Worm (Caenorhabditis elegans) whole organism, L4 larva: Measurements from ENCODE around the gene chat-1.

ENCODE experiments used
- F10B5.3 ChIP-seq: sonication (generic microtip); optimal IDR thresholded peaks from 2 replicates; lab custom pipeline; 2016; ENCODE audit warnings: mild to moderate bottlenecking, missing genetic modification characterization, missing compliant biosample characterization
- F26F4.8 ChIP-seq: fragments of 200-800 bp; sonication (Bioruptor generic); conservative IDR thresholded peaks from 2 replicates; pipeline ENCODE4 v1.3.6; 2022; ENCODE audit warnings: missing genetic modification characterization, missing compliant biosample characterization
- F37D6.2 ChIP-seq: sonication (generic microtip); optimal IDR thresholded peaks from 2 replicates; lab custom pipeline; 2016; ENCODE audit warnings: mild to moderate bottlenecking, missing genetic modification characterization, missing compliant biosample characterization
- R02D3.7 ChIP-seq: fragments of 150-350 bp; sonication (generic microtip); optimal IDR thresholded peaks from 3 replicates; lab custom pipeline; 2014; ENCODE audit warnings: missing biosample characterization, missing genetic modification characterization
- T26A8.4 ChIP-seq: fragments of 200-800 bp; sonication (Bioruptor generic); IDR thresholded peaks from 2 replicates; pipeline ENCODE4 v1.3.6; 2022; ENCODE audit warnings: missing genetic modification characterization, missing compliant biosample characterization
- Y105C5A.15 ChIP-seq: fragments of 200-800 bp; sonication (Bioruptor generic); IDR thresholded peaks from 2 replicates; pipeline ENCODE4 v1.3.6; 2022; ENCODE audit warnings: missing genetic modification characterization, missing compliant biosample characterization
- Y48G9A.11 ChIP-seq: fragments of 200-800 bp; sonication (Bioruptor generic); IDR thresholded peaks from 2 replicates; pipeline ENCODE4 v1.3.6; 2022; ENCODE audit warnings: missing genetic modification reagents, missing genetic modification characterization, missing compliant biosample characterization
- Y5F2A.4 ChIP-seq: fragments of 200-800 bp; sonication (Bioruptor generic); optimal IDR thresholded peaks from 2 replicates; lab custom pipeline; 2018; ENCODE audit warnings: mild to moderate bottlenecking, missing genetic modification characterization, missing compliant biosample characterization
- aha-1 ChIP-seq: fragments of 150-350 bp; peaks from one replicate; lab custom pipeline; 2014; ENCODE audit warnings: missing biosample characterization, missing genetic modification characterization
- ama-1 ChIP-seq: fragments of 150-350 bp; optimal IDR thresholded peaks from 2 replicates; lab custom pipeline; 2014; ENCODE audit warnings: inconsistent platforms, mixed read lengths
- arid-1 ChIP-seq: fragments of 200-800 bp; sonication (Bioruptor generic); conservative IDR thresholded peaks from 2 replicates; pipeline ENCODE4 v1.3.6; 2022; ENCODE audit warnings: missing genetic modification reagents, missing genetic modification characterization, missing compliant biosample characterization
- attf-4 ChIP-seq: sonication (generic microtip); optimal IDR thresholded peaks from 3 replicates; lab custom pipeline; 2017; ENCODE audit warnings: missing biosample characterization, missing genetic modification characterization
- ceh-20 ChIP-seq: fragments of 200-800 bp; sonication (Bioruptor generic); IDR thresholded peaks from 2 replicates; pipeline ENCODE4 v1.3.6; 2022; ENCODE audit warnings: missing genetic modification reagents, missing genetic modification characterization, missing compliant biosample characterization
- ceh-28 ChIP-seq: fragments of 150-350 bp; optimal IDR thresholded peaks from 2 replicates; lab custom pipeline; 2014; ENCODE audit warnings: missing biosample characterization, missing genetic modification reagents, missing genetic modification characterization
- ceh-44 ChIP-seq: fragments of 200-800 bp; sonication (Bioruptor generic); IDR thresholded peaks from 2 replicates; pipeline ENCODE4 v1.3.6; 2022; ENCODE audit warnings: missing genetic modification reagents, missing genetic modification characterization, missing compliant biosample characterization
- ceh-62 ChIP-seq: sonication (generic microtip); optimal IDR thresholded peaks from 2 replicates; lab custom pipeline; 2017; ENCODE audit warnings: missing biosample characterization, missing genetic modification characterization
- ceh-82 ChIP-seq: sonication (generic microtip); optimal IDR thresholded peaks from 2 replicates; lab custom pipeline; 2017; ENCODE audit warnings: missing biosample characterization, missing genetic modification characterization
- daf-16 ChIP-seq, 3 experiments: sonication (generic microtip); optimal IDR thresholded peaks; 2 replicates each; lab custom pipeline; 2016 to 2017; ENCODE audit warnings: missing genetic modification characterization in 3 of 3, missing genetic modification reagents in 3 of 3, mild to moderate bottlenecking in 2 of 3, missing compliant biosample characterization in 2 of 3, missing biosample characterization in 1 of 3, moderate library complexity in 1 of 3
- dmd-8 ChIP-seq: fragments of 200-800 bp; sonication (Bioruptor generic); IDR thresholded peaks from 2 replicates; pipeline ENCODE4 v1.3.6; 2022; ENCODE audit warnings: missing genetic modification characterization, missing compliant biosample characterization
- dmd-9 ChIP-seq: fragments of 200-800 bp; sonication (Bioruptor generic); IDR thresholded peaks from 2 replicates; pipeline ENCODE4 v1.3.6; 2022; ENCODE audit warnings: missing genetic modification reagents, missing genetic modification characterization, missing compliant biosample characterization
- duxl-1 ChIP-seq: sonication (generic microtip); optimal IDR thresholded peaks from 2 replicates; lab custom pipeline; 2016; ENCODE audit warnings: mild to moderate bottlenecking, missing genetic modification characterization, moderate library complexity, missing compliant biosample characterization; ENCODE audit not compliant: poor library complexity
- dve-1 ChIP-seq: sonication (generic microtip); optimal IDR thresholded peaks from 2 replicates; lab custom pipeline; 2017; ENCODE audit warnings: antibody characterized with exemption, mild to moderate bottlenecking, missing genetic modification characterization, missing compliant biosample characterization; ENCODE audit not compliant: insufficient read depth
- hif-1 ChIP-seq, 2 experiments: sonication (generic microtip); optimal IDR thresholded peaks; 2 replicates each; lab custom pipeline; 2016 to 2017; ENCODE audit warnings: missing compliant biosample characterization in 2 of 2, missing genetic modification characterization in 2 of 2, missing genetic modification reagents in 2 of 2, missing genotype in 2 of 2, mild to moderate bottlenecking in 1 of 2
- hlh-11 ChIP-seq: fragments of 200-800 bp; sonication (Bioruptor generic); optimal IDR thresholded peaks from 2 replicates; lab custom pipeline; 2018; ENCODE audit warnings: mild to moderate bottlenecking, missing genetic modification characterization, missing compliant biosample characterization
- hlh-30 ChIP-seq: sonication (generic microtip); optimal IDR thresholded peaks from 2 replicates; lab custom pipeline; 2017; ENCODE audit warnings: antibody characterized with exemption, mild to moderate bottlenecking, missing genetic modification characterization, missing compliant biosample characterization; ENCODE audit not compliant: insufficient read depth
- hmg-1.1 ChIP-seq: fragments of 200-800 bp; sonication (Bioruptor generic); IDR thresholded peaks from 2 replicates; pipeline ENCODE4 v1.3.6; 2022; ENCODE audit warnings: missing genetic modification reagents, missing genetic modification characterization, missing compliant biosample characterization
- jun-1 ChIP-seq: fragments of 150-350 bp; optimal IDR thresholded peaks from 2 replicates; lab custom pipeline; 2014; ENCODE audit warnings: missing biosample characterization, missing genetic modification reagents, missing genetic modification characterization
- lim-7 ChIP-seq: fragments of 200-800 bp; sonication (Bioruptor generic); IDR thresholded peaks from 2 replicates; pipeline ENCODE4 v1.3.6; 2022; ENCODE audit warnings: missing genetic modification characterization, missing compliant biosample characterization
- lsy-2 ChIP-seq, 2 experiments: fragments of 150-350 bp in 1 of 2; sonication (generic microtip) in 1 of 2; optimal IDR thresholded peaks; 2 replicates each; lab custom pipeline; 2014 to 2017; ENCODE audit warnings: missing biosample characterization in 2 of 2, missing genetic modification characterization in 2 of 2
- madf-5 ChIP-seq, 2 experiments: fragments of 200-800 bp; sonication (Bioruptor generic); IDR thresholded peaks; 2 replicates each; pipeline ENCODE4 v1.3.6; 2022; ENCODE audit warnings: missing compliant biosample characterization in 2 of 2, missing genetic modification characterization in 2 of 2
- mdt-29 ChIP-seq: fragments of 200-800 bp; sonication (Bioruptor generic); IDR thresholded peaks from 2 replicates; pipeline ENCODE4 v1.3.6; 2022; ENCODE audit warnings: missing genetic modification reagents, missing genetic modification characterization, missing compliant biosample characterization
- mes-2 ChIP-seq: sonication (generic microtip); optimal IDR thresholded peaks from 2 replicates; lab custom pipeline; 2016; ENCODE audit warnings: missing genotype, mild to moderate bottlenecking, missing genetic modification characterization, missing compliant biosample characterization; ENCODE audit not compliant: poor library complexity, severe bottlenecking
- mxl-2 ChIP-seq: fragments of 200-800 bp; sonication (Bioruptor generic); conservative IDR thresholded peaks from 2 replicates; pipeline ENCODE4 v1.3.6; 2022; ENCODE audit warnings: missing genetic modification reagents, missing genetic modification characterization, missing compliant biosample characterization
- mxl-3 ChIP-seq: fragments of 200-800 bp; sonication (Bioruptor generic); optimal IDR thresholded peaks from 2 replicates; lab custom pipeline; 2018; ENCODE audit warnings: mild to moderate bottlenecking, missing genetic modification characterization, missing compliant biosample characterization
- nhr-28 ChIP-seq: fragments of 150-350 bp; optimal IDR thresholded peaks from 2 replicates; lab custom pipeline; 2014; ENCODE audit warnings: missing biosample characterization, missing genetic modification characterization
- nhr-41 ChIP-seq: fragments of 200-800 bp; sonication (Bioruptor generic); IDR thresholded peaks from 2 replicates; pipeline ENCODE4 v1.3.6; 2022; ENCODE audit warnings: missing genetic modification reagents, missing genetic modification characterization, missing compliant biosample characterization
- nhr-42 ChIP-seq: fragments of 200-800 bp; sonication (Bioruptor generic); IDR thresholded peaks from 2 replicates; pipeline ENCODE4 v1.3.6; 2022; ENCODE audit warnings: missing genetic modification characterization, missing compliant biosample characterization
- nhr-6 ChIP-seq: fragments of 150-350 bp; optimal IDR thresholded peaks from 2 replicates; lab custom pipeline; 2014; ENCODE audit warnings: missing biosample characterization, missing genetic modification characterization
- nhr-77 ChIP-seq: fragments of 150-350 bp; optimal IDR thresholded peaks from 2 replicates; lab custom pipeline; 2014; ENCODE audit warnings: missing biosample characterization, missing genetic modification characterization
- rbr-2 ChIP-seq: sonication (generic microtip); optimal IDR thresholded peaks from 2 replicates; lab custom pipeline; 2016; ENCODE audit warnings: missing genotype, missing genetic modification characterization, missing compliant biosample characterization
- saeg-2 ChIP-seq: fragments of 200-800 bp; sonication (Bioruptor generic); IDR thresholded peaks from 2 replicates; pipeline ENCODE4 v1.3.6; 2022; ENCODE audit warnings: missing genetic modification reagents, missing genetic modification characterization, missing compliant biosample characterization
- sdz-12 ChIP-seq: fragments of 200-800 bp; sonication (Bioruptor generic); optimal IDR thresholded peaks from 2 replicates; lab custom pipeline; 2018; ENCODE audit warnings: mild to moderate bottlenecking, missing genetic modification characterization, missing compliant biosample characterization
- snpc-1.2 ChIP-seq: fragments of 200-800 bp; sonication (Bioruptor generic); IDR thresholded peaks from 2 replicates; pipeline ENCODE4 v1.3.6; 2022; ENCODE audit warnings: missing genetic modification reagents, missing genetic modification characterization, missing compliant biosample characterization
- snpc-4 ChIP-seq: fragments of 150-350 bp; optimal IDR thresholded peaks from 2 replicates; lab custom pipeline; 2014; ENCODE audit warnings: missing biosample characterization, missing genetic modification characterization
- spr-3 ChIP-seq: fragments of 200-800 bp; sonication (Bioruptor generic); optimal IDR thresholded peaks from 2 replicates; lab custom pipeline; 2018; ENCODE audit warnings: mild to moderate bottlenecking, missing genetic modification characterization, missing compliant biosample characterization
- tra-1 ChIP-seq: fragments of 200-800 bp; sonication (Bioruptor generic); IDR thresholded peaks from 2 replicates; pipeline ENCODE4 v1.3.6; 2022; ENCODE audit warnings: missing genetic modification reagents, missing genetic modification characterization, missing compliant biosample characterization
- zip-2 ChIP-seq: fragments of 150-350 bp; optimal IDR thresholded peaks from 2 replicates; lab custom pipeline; 2014; ENCODE audit warnings: missing biosample characterization, missing genetic modification characterization
- ztf-7 ChIP-seq: fragments of 150-350 bp; optimal IDR thresholded peaks from 2 replicates; lab custom pipeline; 2014; ENCODE audit warnings: missing biosample characterization, missing genetic modification characterization

chat-1 gene

DNA sequence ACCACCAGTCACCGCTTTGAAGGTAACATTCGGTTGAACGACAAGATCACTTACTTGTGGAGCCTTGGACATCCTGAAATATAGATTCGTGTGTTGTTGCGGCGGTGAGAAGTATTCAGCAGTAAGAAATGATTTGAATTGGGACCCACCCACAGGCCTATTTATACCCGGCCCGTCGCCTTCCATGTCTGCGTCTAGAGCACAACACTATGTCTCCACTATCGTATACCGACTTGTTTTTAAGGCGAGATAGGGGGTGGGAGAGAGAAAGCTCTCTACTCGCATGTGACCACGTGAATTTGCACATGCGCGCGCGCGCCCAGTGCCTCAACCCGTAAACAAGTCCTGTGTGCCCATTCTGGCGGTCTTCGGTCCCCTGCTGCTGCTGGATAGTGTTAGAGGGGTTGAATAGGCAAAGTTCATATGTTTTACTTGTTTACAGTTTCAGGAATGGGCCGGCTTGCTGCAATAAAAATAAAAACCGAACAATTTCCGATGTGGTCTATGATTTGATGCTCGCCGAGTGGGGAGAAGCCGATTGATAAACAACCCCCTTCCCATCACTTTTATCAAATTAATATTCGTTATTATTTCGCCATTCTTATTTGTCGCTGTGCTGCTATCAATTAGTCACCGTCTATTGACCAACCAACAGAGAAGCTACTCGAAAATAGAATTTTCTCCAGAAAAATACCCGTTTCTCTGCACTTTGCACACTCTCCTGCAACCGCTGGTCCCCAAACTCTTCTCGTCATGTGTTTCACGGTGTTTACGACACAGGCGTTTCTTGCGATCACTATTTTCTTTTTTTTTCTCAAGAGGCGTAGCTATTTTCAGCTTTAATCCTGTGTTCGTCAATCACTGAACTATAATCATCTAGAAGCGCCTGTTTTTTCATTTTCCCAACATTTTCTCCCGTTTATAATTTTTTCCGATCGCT lies 22.9 kb downstream of the chat-1 start (continued):
- TF ChIP-seq hmg-1.1 (GFP tag; lab: Robert Waterston, UW) (peak; percentile 60), Y48G9A.11 (GFP tag; lab: Robert Waterston, UW) (no peak), Y5F2A.4 (GFP tag; lab: Kevin White, UChicago) (no peak), F10B5.3 (no peak), nhr-42 (GFP tag; lab: Robert Waterston, UW) (0 out of 2 replicates have a peak, but pooled peaks have one; percentile 14), sdz-12 (GFP tag; lab: Kevin White, UChicago) (no peak), nhr-77 (tag; lab: Kevin White, UChicago) (no peak), snpc-1.2 (GFP tag; lab: Robert Waterston, UW) (no peak), nhr-6 (tag; lab: Kevin White, UChicago) (peak; percentile 40), aha-1 (tag; lab: Kevin White, UChicago) (peak; percentile 96), hif-1 (tag; optimal IDR thresholded peaks at IDR 0.05; lab: Kevin White, UChicago) (peak; percentile 1 to 71), tra-1 (GFP tag; lab: Robert Waterston, UW) (peak; percentile 65), T26A8.4 (GFP tag; lab: Robert Waterston, UW) (peak; percentile 58; the same call in 1 of the 2 replicates), saeg-2 (GFP tag; lab: Robert Waterston, UW) (no peak), lim-7 (GFP tag; lab: Robert Waterston, UW) (peak; percentile 66), ama-1 (no peak), Y105C5A.15 (peak; percentile 20; the same call in 1 of the 2 replicates), daf-16 (GFP tag; optimal IDR thresholded peaks at IDR 0.05; lab: Kevin White, UChicago) (peak in 1 of 2 experiments; percentile 38), daf-16 (tag; optimal IDR thresholded peaks at IDR 0.05; lab: Kevin White, UChicago) (peak; percentile 98), ceh-62 (tag; lab: Kevin White, UChicago) (no peak), nhr-28 (tag; lab: Kevin White, UChicago) (peak; percentile 13), arid-1 (0 out of 2 replicates have a peak, but pooled peaks have one; percentile 4), nhr-41 (GFP tag; lab: Robert Waterston, UW) (no peak), R02D3.7 (tag; lab: Kevin White, UChicago) (no peak), zip-2 (tag; lab: Kevin White, UChicago) (no peak), ztf-7 (tag; lab: Kevin White, UChicago) (no peak), attf-4 (tag; lab: Kevin White, UChicago) (no peak), ceh-44 (no peak), jun-1 (tag; lab: Kevin White, UChicago) (no peak), F37D6.2 (tag; lab: Kevin White, UChicago) (peak; percentile 18), snpc-4 (tag; lab: Kevin White, UChicago) (no peak), mes-2 (peak; percentile 49), mdt-29 (GFP tag; lab: Robert Waterston, UW) (no peak; the same call in 1 of the 2 replicates), ceh-82 (tag; lab: Kevin White, UChicago) (no peak), duxl-1 (tag; lab: Kevin White, UChicago) (peak; percentile 36), dmd-8 (GFP tag; lab: Robert Waterston, UW) (no peak), spr-3 (GFP tag; lab: Kevin White, UChicago) (peak; percentile 42), rbr-2 (tag; lab: Kevin White, UChicago) (peak; percentile 79), hlh-11 (tag; lab: Kevin White, UChicago) (peak; percentile 86), hlh-30 (tag; lab: Kevin White, UChicago) (peak; percentile 97), ceh-28 (tag; lab: Kevin White, UChicago) (no peak), ceh-20 (peak; percentile 53), madf-5 (GFP tag; IDR thresholded peaks at IDR 0.05; lab: Robert Waterston, UW) (0 out of 4 replicates have a peak, but pooled peaks of 1 of the 2 experiments have one; percentile 35), dmd-9 (GFP tag; lab: Robert Waterston, UW) (no peak), lsy-2 (tag; optimal IDR thresholded peaks at IDR 0.05; lab: Kevin White, UChicago) (peak; percentile 60 to 67), F26F4.8 (no peak), mxl-3 (GFP tag; lab: Kevin White, UChicago) (peak; percentile 80), mxl-2 (GFP tag; lab: Robert Waterston, UW) (peak; percentile 78), dve-1 (tag; lab: Kevin White, UChicago) (peak; percentile 75)
